Fruit fly (Drosophila melanogaster): ENCODE measurements around the gene CG3473.

The CG3473 gene

dm6 chr2L:14563626-14564025 is at the start of gene CG3473:
Gene CG3473, minus strand, starts transcription at chr2L:14563726.
- TF ChIP-seq insv (optimal IDR thresholded peaks at IDR 0.05) (no peak), psq (optimal IDR thresholded peaks at IDR 0.05) (no peak), ttk (optimal IDR thresholded peaks at IDR 0.05) (no peak), h (optimal IDR thresholded peaks at IDR 0.05) (no peak), Sin3A (optimal IDR thresholded peaks at IDR 0.05) (no peak), Myc (optimal IDR thresholded peaks at IDR 0.05) (no peak)

- no peak for TF ChIP-seq Myc (optimal IDR thresholded peaks at IDR 0.05)
- TF ChIP-seq h (optimal IDR thresholded peaks at IDR 0.05), result no peak
- no peak for TF ChIP-seq psq (optimal IDR thresholded peaks at IDR 0.05)
- no peak for TF ChIP-seq ttk (optimal IDR thresholded peaks at IDR 0.05)
- TF ChIP-seq Sin3A (optimal IDR thresholded peaks at IDR 0.05), result no peak
- TF ChIP-seq insv (optimal IDR thresholded peaks at IDR 0.05), result no peak
Measured at dm6 chr2L:14611358-14612037, 48.0 kb upstream of the CG3473 start.

- TF ChIP-seq h (optimal IDR thresholded peaks at IDR 0.05), result no peak
- no peak for TF ChIP-seq insv (optimal IDR thresholded peaks at IDR 0.05)
- TF ChIP-seq Sin3A (optimal IDR thresholded peaks at IDR 0.05), result no peak
- TF ChIP-seq ttk (optimal IDR thresholded peaks at IDR 0.05), result no peak
- no peak for TF ChIP-seq psq (optimal IDR thresholded peaks at IDR 0.05)
- TF ChIP-seq Myc (optimal IDR thresholded peaks at IDR 0.05), result no peak
Measured at dm6 chr2L:14606112-14606511, 42.6 kb upstream of the CG3473 start.

- TF ChIP-seq psq (optimal IDR thresholded peaks at IDR 0.05) (no peak), Sin3A (optimal IDR thresholded peaks at IDR 0.05) (no peak), Myc (optimal IDR thresholded peaks at IDR 0.05) (no peak)
Measured at dm6 chr2L:14599058-14599789, 35.7 kb upstream of the CG3473 start.

dm6 chr2L:14598357-14599057 is 35.0 kb upstream of the CG3473 start:
- no peak for TF ChIP-seq ttk (optimal IDR thresholded peaks at IDR 0.05)
- TF ChIP-seq h (optimal IDR thresholded peaks at IDR 0.05), result no peak
- no peak for TF ChIP-seq Sin3A (optimal IDR thresholded peaks at IDR 0.05)
- TF ChIP-seq Myc (optimal IDR thresholded peaks at IDR 0.05), result no peak
- no peak for TF ChIP-seq insv (optimal IDR thresholded peaks at IDR 0.05)
- no peak for TF ChIP-seq psq (optimal IDR thresholded peaks at IDR 0.05)

dm6 chr2L:14588615-14589247 is 25.2 kb upstream of the CG3473 start:
- TF ChIP-seq insv (optimal IDR thresholded peaks at IDR 0.05) (no peak), psq (optimal IDR thresholded peaks at IDR 0.05) (no peak), Sin3A (optimal IDR thresholded peaks at IDR 0.05) (no peak), h (optimal IDR thresholded peaks at IDR 0.05) (no peak), ttk (optimal IDR thresholded peaks at IDR 0.05) (no peak), Myc (optimal IDR thresholded peaks at IDR 0.05) (no peak)

dm6 chr2L:14588134-14588533 is 24.6 kb upstream of the CG3473 start, which contains the start of gene CG42680:
Gene CG42680, minus strand, starts transcription at chr2L:14588234.
- no peak for TF ChIP-seq Myc (optimal IDR thresholded peaks at IDR 0.05)
- no peak for TF ChIP-seq Sin3A (optimal IDR thresholded peaks at IDR 0.05)
- TF ChIP-seq insv (optimal IDR thresholded peaks at IDR 0.05), result no peak
- TF ChIP-seq ttk (optimal IDR thresholded peaks at IDR 0.05), result no peak
- TF ChIP-seq h (optimal IDR thresholded peaks at IDR 0.05), result no peak
- TF ChIP-seq psq (optimal IDR thresholded peaks at IDR 0.05), result no peak

- no peak for TF ChIP-seq h (optimal IDR thresholded peaks at IDR 0.05)
- TF ChIP-seq Sin3A (optimal IDR thresholded peaks at IDR 0.05), result no peak
- no peak for TF ChIP-seq insv (optimal IDR thresholded peaks at IDR 0.05)
- TF ChIP-seq psq (optimal IDR thresholded peaks at IDR 0.05), result no peak
- no peak for TF ChIP-seq ttk (optimal IDR thresholded peaks at IDR 0.05)
- TF ChIP-seq Myc (optimal IDR thresholded peaks at IDR 0.05), result no peak
Measured at dm6 chr2L:14586714-14587481, 23.4 kb upstream of the CG3473 start.

dm6 chr2L:14580693-14581572 is 17.4 kb upstream of the CG3473 start:
- TF ChIP-seq h (optimal IDR thresholded peaks at IDR 0.05), result no peak
- TF ChIP-seq Sin3A (optimal IDR thresholded peaks at IDR 0.05), result no peak
- TF ChIP-seq psq (optimal IDR thresholded peaks at IDR 0.05), result no peak
- no peak for TF ChIP-seq insv (optimal IDR thresholded peaks at IDR 0.05)
- TF ChIP-seq Myc (optimal IDR thresholded peaks at IDR 0.05), result no peak
- no peak for TF ChIP-seq ttk (optimal IDR thresholded peaks at IDR 0.05)

dm6 chr2L:14579449-14579848 is 15.9 kb upstream of the CG3473 start:
- TF ChIP-seq h (optimal IDR thresholded peaks at IDR 0.05) (no peak), Sin3A (optimal IDR thresholded peaks at IDR 0.05) (no peak), Myc (optimal IDR thresholded peaks at IDR 0.05) (no peak), insv (optimal IDR thresholded peaks at IDR 0.05) (no peak), psq (optimal IDR thresholded peaks at IDR 0.05) (no peak)
